Worm (Caenorhabditis elegans) whole organism, late embryonic: ENCODE measurements around the gene T06E6.15.

Source experiments
- K09A11.1 ChIP-seq: sonication (generic microtip); optimal IDR thresholded peaks from 2 replicates; lab custom pipeline; 2017; ENCODE audit warnings: antibody characterized with exemption, mild to moderate bottlenecking, missing genetic modification characterization, missing compliant biosample characterization; ENCODE audit not compliant: insufficient read depth
- T23F11.4 ChIP-seq: fragments of 200-800 bp; sonication (Bioruptor generic); optimal IDR thresholded peaks from 2 replicates; lab custom pipeline; 2018; ENCODE audit warnings: mild to moderate bottlenecking, missing genetic modification characterization, missing compliant biosample characterization
- ahr-1 ChIP-seq: sonication (generic microtip); optimal IDR thresholded peaks from 2 replicates; lab custom pipeline; 2016; ENCODE audit warnings: missing genetic modification characterization, missing compliant biosample characterization
- ceh-14 ChIP-seq: sonication (generic microtip); optimal IDR thresholded peaks from 2 replicates; lab custom pipeline; 2016; ENCODE audit warnings: missing genotype, missing genetic modification characterization, missing compliant biosample characterization
- ceh-19 ChIP-seq: fragments of 200-800 bp; sonication (Bioruptor generic); optimal IDR thresholded peaks from 2 replicates; lab custom pipeline; 2018; ENCODE audit warnings: mild to moderate bottlenecking, missing genetic modification characterization, missing compliant biosample characterization
- ceh-22 ChIP-seq: sonication (generic microtip); optimal IDR thresholded peaks from 2 replicates; lab custom pipeline; 2017; ENCODE audit warnings: missing biosample characterization, missing genetic modification characterization
- ceh-30 ChIP-seq: fragments of 150-350 bp; optimal IDR thresholded peaks from 2 replicates; lab custom pipeline; 2014; ENCODE audit warnings: missing biosample characterization, missing genetic modification characterization
- ceh-31 ChIP-seq: sonication (generic microtip); optimal IDR thresholded peaks from 2 replicates; lab custom pipeline; 2016; ENCODE audit warnings: missing genetic modification characterization, missing compliant biosample characterization
- ceh-48 ChIP-seq: sonication (generic microtip); optimal IDR thresholded peaks from 2 replicates; lab custom pipeline; 2016; ENCODE audit warnings: missing genetic modification characterization, inconsistent platforms, missing compliant biosample characterization
- ceh-6 ChIP-seq: fragments of 200-800 bp; sonication (Bioruptor generic); optimal IDR thresholded peaks from 2 replicates; lab custom pipeline; 2018; ENCODE audit warnings: mild to moderate bottlenecking, missing genetic modification characterization, missing compliant biosample characterization
- ceh-9 ChIP-seq: sonication (generic microtip); optimal IDR thresholded peaks from 2 replicates; lab custom pipeline; 2016; ENCODE audit warnings: mild to moderate bottlenecking, missing genetic modification characterization, inconsistent platforms, missing compliant biosample characterization
- che-1 ChIP-seq: sonication (generic microtip); optimal IDR thresholded peaks from 2 replicates; lab custom pipeline; 2016; ENCODE audit warnings: mild to moderate bottlenecking, missing genetic modification characterization, missing compliant biosample characterization
- elt-2 ChIP-seq: sonication (generic microtip); optimal IDR thresholded peaks from 2 replicates; lab custom pipeline; 2016; ENCODE audit warnings: missing genetic modification reagents, missing genetic modification characterization, missing compliant biosample characterization
- ets-4 ChIP-seq: sonication (generic microtip); optimal IDR thresholded peaks from 2 replicates; lab custom pipeline; 2016; ENCODE audit warnings: missing genetic modification characterization, missing compliant biosample characterization
- eyg-1 ChIP-seq: sonication (generic microtip); optimal IDR thresholded peaks from 2 replicates; lab custom pipeline; 2016; ENCODE audit warnings: missing genotype, missing genetic modification characterization, missing compliant biosample characterization
- fkh-6 ChIP-seq: sonication (generic microtip); optimal IDR thresholded peaks from 2 replicates; lab custom pipeline; 2016; ENCODE audit warnings: missing genetic modification characterization, missing compliant biosample characterization
- gmeb-2 ChIP-seq: sonication (generic microtip); optimal IDR thresholded peaks from 2 replicates; lab custom pipeline; 2016; ENCODE audit warnings: missing genetic modification characterization, inconsistent platforms, missing compliant biosample characterization
- hlh-15 ChIP-seq: sonication (generic microtip); optimal IDR thresholded peaks from 2 replicates; lab custom pipeline; 2016; ENCODE audit warnings: missing genetic modification characterization, missing compliant biosample characterization
- hlh-30 ChIP-seq: sonication (generic microtip); optimal IDR thresholded peaks from 2 replicates; lab custom pipeline; 2017; ENCODE audit warnings: antibody characterized with exemption, missing genetic modification characterization, missing compliant biosample characterization; ENCODE audit not compliant: insufficient read depth
- lim-6 ChIP-seq: sonication (generic microtip); optimal IDR thresholded peaks from 2 replicates; lab custom pipeline; 2016; ENCODE audit warnings: missing genetic modification characterization, missing compliant biosample characterization
- lin-11 ChIP-seq: fragments of 200-800 bp; sonication (Bioruptor generic); optimal IDR thresholded peaks from 2 replicates; lab custom pipeline; 2018; ENCODE audit warnings: mild to moderate bottlenecking, missing genetic modification characterization, missing compliant biosample characterization
- madf-2 ChIP-seq: sonication (generic microtip); optimal IDR thresholded peaks from 2 replicates; lab custom pipeline; 2017; ENCODE audit warnings: missing genetic modification characterization, missing compliant biosample characterization
- nfya-1 ChIP-seq: sonication (generic microtip); optimal IDR thresholded peaks from 2 replicates; lab custom pipeline; 2017; ENCODE audit warnings: missing genetic modification characterization, mild to moderate bottlenecking, missing compliant biosample characterization, antibody characterized with exemption, moderate library complexity
- nhr-11 ChIP-seq: fragments of 150-350 bp; optimal IDR thresholded peaks from 2 replicates; lab custom pipeline; 2014; ENCODE audit warnings: missing biosample characterization, missing genetic modification characterization
- pag-3 ChIP-seq: sonication (generic microtip); optimal IDR thresholded peaks from 2 replicates; lab custom pipeline; 2016; ENCODE audit warnings: missing compliant biosample characterization, missing genetic modification characterization, borderline replicate concordance
- pat-9 ChIP-seq: fragments of 200-800 bp; sonication (Bioruptor generic); optimal IDR thresholded peaks from 2 replicates; lab custom pipeline; 2018; ENCODE audit warnings: mild to moderate bottlenecking, missing genetic modification characterization, moderate library complexity, missing compliant biosample characterization
- pqm-1 ChIP-seq: sonication (generic microtip); optimal IDR thresholded peaks from 2 replicates; lab custom pipeline; 2016; ENCODE audit warnings: missing genetic modification characterization, missing compliant biosample characterization
- pros-1 ChIP-seq: fragments of 150-350 bp; optimal IDR thresholded peaks from 2 replicates; lab custom pipeline; 2014; ENCODE audit warnings: missing biosample characterization, missing genetic modification reagents, missing genetic modification characterization
- ref-2 ChIP-seq: sonication (generic microtip); optimal IDR thresholded peaks from 2 replicates; lab custom pipeline; 2016; ENCODE audit warnings: missing genetic modification characterization, missing compliant biosample characterization
- rnt-1 ChIP-seq: sonication (generic microtip); optimal IDR thresholded peaks from 2 replicates; lab custom pipeline; 2016; ENCODE audit warnings: missing genetic modification characterization, missing compliant biosample characterization
- sdc-2 ChIP-seq: sonication (generic microtip); optimal IDR thresholded peaks from 2 replicates; lab custom pipeline; 2016; ENCODE audit warnings: missing genotype, missing genetic modification characterization, missing compliant biosample characterization
- tbx-7 ChIP-seq: sonication (generic microtip); optimal IDR thresholded peaks from 2 replicates; lab custom pipeline; 2016; ENCODE audit warnings: missing genotype, missing genetic modification characterization, missing compliant biosample characterization
- ttx-3 ChIP-seq: sonication (generic microtip); optimal IDR thresholded peaks from 2 replicates; lab custom pipeline; 2016; ENCODE audit warnings: missing genetic modification reagents, missing genetic modification characterization, missing compliant biosample characterization
- unc-3 ChIP-seq, 2 experiments: fragments of 200-800 bp in 1 of 2; sonication (Bioruptor generic) in 1 of 2; sonication (generic microtip) in 1 of 2; conservative IDR thresholded peaks in 1 of 2; optimal IDR thresholded peaks in 1 of 2; 2 replicates each; pipeline versions ENCODE4 v1.3.6 to Lab custom; 2016 to 2022; ENCODE audit warnings: missing compliant biosample characterization in 2 of 2, missing genetic modification characterization in 2 of 2, missing genetic modification reagents in 1 of 2
- unc-42 ChIP-seq: sonication (generic microtip); optimal IDR thresholded peaks from 2 replicates; lab custom pipeline; 2016; ENCODE audit warnings: missing genotype, missing genetic modification characterization, missing compliant biosample characterization
- unc-55 ChIP-seq: sonication (generic microtip); optimal IDR thresholded peaks from 2 replicates; lab custom pipeline; 2017; ENCODE audit warnings: missing biosample characterization, missing genetic modification reagents, missing genetic modification characterization
- zip-5 ChIP-seq: sonication (generic microtip); optimal IDR thresholded peaks from 2 replicates; lab custom pipeline; 2016; ENCODE audit warnings: missing genetic modification characterization, missing compliant biosample characterization
- ztf-16 ChIP-seq: sonication (generic microtip); optimal IDR thresholded peaks from 2 replicates; lab custom pipeline; 2017; ENCODE audit warnings: missing genetic modification characterization, missing compliant biosample characterization

T06E6.15 gene

DNA sequence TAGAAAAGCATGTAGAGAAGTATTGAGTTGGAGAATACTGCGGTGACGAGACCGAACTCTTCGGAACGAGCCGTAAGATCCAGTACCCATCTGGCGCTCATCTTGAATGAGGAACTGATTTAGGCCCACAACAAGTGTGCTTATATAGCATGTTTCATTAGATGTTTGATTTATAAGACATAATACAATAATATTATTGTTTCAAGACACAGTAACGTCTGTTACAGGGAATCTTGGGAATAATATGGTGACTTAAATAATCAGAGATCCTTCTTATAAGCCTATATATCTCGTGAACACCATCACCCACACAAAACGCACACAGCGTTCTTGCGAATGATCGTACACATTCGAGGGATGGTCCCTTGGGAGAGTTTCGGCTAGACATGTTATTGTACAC is 15.9 kb downstream of the T06E6.15 start, which contains the start of gene str-88:
Gene str-88 (minus strand): TSS at position 101 of the 400 bp plus-strand sequence.
- TF ChIP-seq nfya-1 (tag; lab: Kevin White, UChicago) = no peak
- no peak for TF ChIP-seq ceh-9
- TF ChIP-seq unc-55 (GFP tag; lab: Kevin White, UChicago) = no peak
- no peak for TF ChIP-seq hlh-15
- no peak for TF ChIP-seq ceh-19
- no peak for TF ChIP-seq pqm-1

ce11 chrV:15380857-15381256 is 18.7 kb downstream of the T06E6.15 start, which contains the start of gene dhs-23:
TSS of gene dhs-23 (plus strand) at chrV:15381219.
- no peak for TF ChIP-seq hlh-30 (tag; lab: Kevin White, UChicago)

DNA sequence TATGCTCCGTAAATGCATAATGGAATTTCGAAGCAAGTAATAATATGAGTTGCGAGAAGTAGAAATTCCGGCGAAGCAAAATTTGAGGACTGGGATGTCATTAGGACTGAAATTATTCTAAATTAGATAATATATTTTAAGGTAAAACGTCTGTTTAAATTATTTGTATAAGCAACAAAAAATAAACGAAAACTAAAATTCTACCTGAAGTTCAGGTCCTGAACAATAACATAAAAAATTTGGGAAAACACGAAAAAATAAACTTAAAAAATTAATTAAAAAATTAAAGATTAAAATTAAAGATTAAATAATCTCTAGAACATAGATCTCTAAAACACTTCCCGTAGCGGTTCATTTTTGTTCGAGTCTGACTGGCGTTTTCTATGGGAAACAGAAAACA is 19.8 kb downstream of the T06E6.15 start, which contains the start of gene srh-251:
Gene srh-251 (minus strand): TSS at position 101 of the 400 bp plus-strand sequence.
- TF ChIP-seq ref-2 (tag; lab: Kevin White, UChicago) (no peak), tbx-7 (tag; lab: Kevin White, UChicago) (no peak), ztf-16 (tag; lab: Kevin White, UChicago) (no peak), unc-55 (GFP tag; lab: Kevin White, UChicago) (no peak), ceh-31 (tag; lab: Kevin White, UChicago) (no peak), nhr-11 (no peak), T23F11.4 (GFP tag; lab: Kevin White, UChicago) (no peak), unc-42 (tag; lab: Kevin White, UChicago) (no peak), hlh-30 (tag; lab: Kevin White, UChicago) (no peak), sdc-2 (tag; lab: Kevin White, UChicago) (no peak)

- TF ChIP-seq ets-4 (no peak), hlh-30 (tag; lab: Kevin White, UChicago) (no peak), ceh-9 (no peak), pros-1 (no peak), elt-2 (tag; lab: Kevin White, UChicago) (no peak), nhr-11 (no peak), unc-55 (GFP tag; lab: Kevin White, UChicago) (no peak), ttx-3 (tag; lab: Kevin White, UChicago) (no peak), pag-3 (no peak), lin-11 (tag; lab: Kevin White, UChicago) (no peak), zip-5 (tag; lab: Kevin White, UChicago) (no peak), ceh-31 (tag; lab: Kevin White, UChicago) (no peak), sdc-2 (tag; lab: Kevin White, UChicago) (no peak), unc-3 (GFP tag; conservative IDR thresholded peaks at IDR 0.05; lab: Robert Waterston, UW) (no peak), unc-3 (tag; optimal IDR thresholded peaks at IDR 0.05; lab: Kevin White, UChicago) (no peak), ahr-1 (tag; lab: Kevin White, UChicago) (no peak), eyg-1 (tag; lab: Kevin White, UChicago) (no peak), gmeb-2 (tag; lab: Kevin White, UChicago) (no peak), pqm-1 (no peak), lim-6 (no peak)
Observed at ce11 chrV:15377903-15378302, 21.7 kb downstream of the T06E6.15 start, which contains the start of gene srh-122. TSS of gene srh-122 (minus strand) at chrV:15378003.

DNA sequence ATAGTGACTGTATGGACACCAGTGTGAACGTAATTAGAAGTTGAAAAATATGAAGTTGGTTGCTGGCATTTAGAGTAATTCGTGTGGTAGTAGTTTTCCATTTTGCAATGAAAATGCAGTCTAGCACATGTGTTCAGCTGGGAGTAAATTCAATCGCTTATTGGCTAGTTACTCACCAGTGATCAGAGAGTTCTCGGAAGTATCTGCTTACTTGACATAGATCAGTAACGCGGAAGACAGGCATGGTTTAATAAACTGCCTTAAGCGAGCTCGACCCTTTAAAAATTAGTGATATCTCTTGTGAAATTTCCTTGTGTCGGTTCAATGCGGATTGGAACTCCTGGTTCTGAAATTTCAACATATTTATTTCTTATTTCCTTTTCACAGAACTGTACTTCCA is 23.4 kb downstream of the T06E6.15 start, which contains the start of gene srh-52:
Gene srh-52 (minus strand): TSS at position 101 of the 400 bp plus-strand sequence.
- no peak for TF ChIP-seq ceh-14 (tag; lab: Kevin White, UChicago)

DNA sequence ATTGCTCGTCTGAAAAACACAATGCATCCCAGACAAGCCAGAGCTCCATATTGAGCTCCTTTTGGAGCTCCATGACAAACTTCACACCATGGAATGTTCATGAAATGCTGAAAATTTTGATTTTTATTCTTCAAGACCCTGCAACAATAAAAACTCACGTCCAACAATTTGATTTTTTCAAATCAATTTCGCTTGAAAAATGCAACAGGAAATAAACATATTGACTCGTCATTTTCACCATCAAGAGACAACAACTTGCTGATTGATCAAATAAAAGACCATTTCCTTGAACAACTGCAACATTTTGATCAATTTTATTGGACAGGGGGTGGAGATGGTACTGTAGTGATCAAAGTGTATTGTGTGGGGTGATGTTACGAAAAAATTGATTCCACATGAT is 29.9 kb downstream of the T06E6.15 start, which contains the start of gene nhr-269:
Gene nhr-269 (minus strand): TSS at position 101 of the 400 bp plus-strand sequence.
- no peak for TF ChIP-seq ceh-6 (GFP tag; lab: Kevin White, UChicago)
- TF ChIP-seq madf-2 (tag; lab: Kevin White, UChicago) = no peak
- TF ChIP-seq ceh-48 (tag; lab: Kevin White, UChicago) = no peak
- no peak for TF ChIP-seq pat-9 (tag; lab: Kevin White, UChicago)
- no peak for TF ChIP-seq elt-2 (tag; lab: Kevin White, UChicago)
- TF ChIP-seq fkh-6 = no peak
- TF ChIP-seq rnt-1 (tag; lab: Kevin White, UChicago) = no peak
- TF ChIP-seq ceh-30 = no peak
- no peak for TF ChIP-seq ceh-22 (tag; lab: Kevin White, UChicago)
- no peak for TF ChIP-seq ets-4
- no peak for TF ChIP-seq zip-5 (tag; lab: Kevin White, UChicago)
- TF ChIP-seq K09A11.1 = no peak
- TF ChIP-seq tbx-7 (tag; lab: Kevin White, UChicago) = no peak
- TF ChIP-seq eyg-1 (tag; lab: Kevin White, UChicago) = no peak
- no peak for TF ChIP-seq ref-2 (tag; lab: Kevin White, UChicago)
- no peak for TF ChIP-seq lin-11 (tag; lab: Kevin White, UChicago)
- no peak for TF ChIP-seq che-1 (tag; lab: Kevin White, UChicago)
